Worm (Caenorhabditis elegans): ENCODE results near the gene F43C11.4.

DNA sequence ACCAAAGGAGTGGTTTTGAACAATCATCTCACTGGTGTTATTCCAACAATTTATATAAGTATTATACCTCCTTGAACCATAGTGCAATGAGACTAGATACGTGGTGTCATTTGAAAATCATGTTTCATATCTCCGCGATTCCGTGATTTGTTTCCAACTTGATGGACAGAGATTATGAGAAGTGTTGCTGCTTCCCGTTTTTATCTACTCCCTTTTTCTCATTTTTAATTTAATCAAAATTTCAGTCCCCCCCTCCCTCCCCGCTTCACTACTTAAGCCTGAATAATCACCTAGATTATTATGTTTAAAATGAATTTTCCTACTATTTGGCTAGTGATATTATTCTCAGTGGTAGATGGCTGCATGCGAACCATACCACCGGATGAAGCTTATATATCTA is 25.3 kb downstream of the F43C11.4 start, which contains the start of gene F16G10.3:
- TF ChIP-seq him-1 (tag; optimal IDR thresholded peaks at IDR 0.05) (no peak), W03F9.2 (tag; optimal IDR thresholded peaks at IDR 0.05) (no peak), dao-5 (tag; optimal IDR thresholded peaks at IDR 0.05) (no peak)

Data from whole organism, L4/young adult.